Fruit fly (Drosophila melanogaster) whole organism, larva: ENCODE data around the gene CG34012.
"Not testable (repeated sequence)": the region's sequence is repeated elsewhere in the genome, so short reads cannot be mapped to it uniquely, and the experiment has no call there.

ENCODE experiments used
- noc ChIP-seq: fragments of 200-800 bp; sonication (Bioruptor generic); optimal IDR thresholded peaks from 3 replicates; lab custom pipeline; 2019; ENCODE audit warnings: missing biosample characterization, mild to moderate bottlenecking, missing genetic modification characterization, moderate library complexity

Gene CG34012

DNA sequence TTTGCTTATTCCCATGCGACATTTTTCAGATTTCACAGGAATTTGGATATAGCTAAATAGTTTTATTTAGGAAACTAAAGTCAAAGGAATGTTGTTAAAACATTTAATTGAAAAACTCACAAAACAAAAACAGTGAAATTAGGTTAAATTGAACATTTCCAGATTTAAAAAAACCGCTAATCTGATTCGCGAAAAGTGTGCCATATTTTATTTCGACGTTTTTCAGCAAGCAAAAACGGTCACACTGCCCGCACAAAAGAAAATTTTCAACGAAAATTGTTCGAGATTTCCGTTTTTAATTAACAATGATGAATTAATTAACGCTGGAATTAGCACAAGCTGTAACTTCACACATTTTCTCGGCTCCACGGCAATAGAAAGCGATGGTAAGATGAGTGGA lies at the start of gene CG34012, which contains the start of gene emei:
TSS of gene CG34012 (minus strand) at position 52 of the 400 bp plus-strand sequence.
TSS of gene emei (plus strand) at position 237 of the 400 bp plus-strand sequence.
- TF ChIP-seq noc (tag; lab: Kevin White, UChicago): no peak

DNA sequence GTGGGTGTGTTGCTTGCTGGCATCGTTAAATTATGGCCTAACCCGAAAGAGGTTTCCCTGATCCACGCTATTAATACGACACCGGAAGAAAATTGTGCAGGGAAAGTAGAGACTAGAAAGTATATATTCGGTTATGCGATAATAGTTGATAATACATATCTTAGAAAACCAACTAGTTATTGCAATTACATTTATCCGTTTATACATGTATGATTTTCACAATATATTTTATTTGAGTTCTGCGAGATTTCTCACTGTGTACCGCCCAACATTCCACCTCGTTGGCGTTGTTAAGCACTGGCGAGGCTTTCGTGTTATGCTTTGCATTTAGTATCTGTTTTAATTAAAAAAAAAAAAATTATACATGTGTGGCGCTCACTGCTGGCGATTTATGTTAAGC lies 46.1 kb upstream of the CG34012 start:
- TF ChIP-seq noc (tag; lab: Kevin White, UChicago): no peak

DNA sequence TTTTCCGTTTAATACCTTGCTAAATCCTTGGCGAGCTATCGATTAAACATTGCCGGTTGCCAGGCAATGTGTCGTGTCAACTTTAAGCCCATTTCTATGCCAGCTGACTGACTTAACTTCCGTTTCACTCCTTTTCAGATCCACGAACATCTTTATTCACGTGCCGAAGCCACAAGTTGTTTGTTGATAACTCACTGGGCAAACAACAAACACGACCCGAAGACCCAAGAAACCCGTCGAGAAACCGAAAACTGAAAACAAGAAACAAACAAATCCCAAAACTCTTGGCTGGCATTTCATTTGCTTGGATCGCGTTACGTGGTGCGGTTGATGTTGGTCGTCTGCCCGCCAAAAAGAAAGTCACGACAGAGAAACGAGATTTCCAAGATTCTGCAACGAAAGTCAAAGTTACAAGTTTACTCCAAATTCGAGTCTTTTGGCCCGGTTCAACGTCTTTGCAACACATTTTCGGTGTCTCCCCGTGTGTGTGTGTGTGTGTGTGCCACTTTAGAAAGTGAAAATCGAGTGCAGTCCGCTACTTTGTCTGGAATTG lies 41.5 kb upstream of the CG34012 start, which contains the start of gene CG6216:
TSS of gene CG6216 (minus strand) at position 51 of the 553 bp plus-strand sequence.
- TF ChIP-seq noc (tag; lab: Kevin White, UChicago): no peak

DNA sequence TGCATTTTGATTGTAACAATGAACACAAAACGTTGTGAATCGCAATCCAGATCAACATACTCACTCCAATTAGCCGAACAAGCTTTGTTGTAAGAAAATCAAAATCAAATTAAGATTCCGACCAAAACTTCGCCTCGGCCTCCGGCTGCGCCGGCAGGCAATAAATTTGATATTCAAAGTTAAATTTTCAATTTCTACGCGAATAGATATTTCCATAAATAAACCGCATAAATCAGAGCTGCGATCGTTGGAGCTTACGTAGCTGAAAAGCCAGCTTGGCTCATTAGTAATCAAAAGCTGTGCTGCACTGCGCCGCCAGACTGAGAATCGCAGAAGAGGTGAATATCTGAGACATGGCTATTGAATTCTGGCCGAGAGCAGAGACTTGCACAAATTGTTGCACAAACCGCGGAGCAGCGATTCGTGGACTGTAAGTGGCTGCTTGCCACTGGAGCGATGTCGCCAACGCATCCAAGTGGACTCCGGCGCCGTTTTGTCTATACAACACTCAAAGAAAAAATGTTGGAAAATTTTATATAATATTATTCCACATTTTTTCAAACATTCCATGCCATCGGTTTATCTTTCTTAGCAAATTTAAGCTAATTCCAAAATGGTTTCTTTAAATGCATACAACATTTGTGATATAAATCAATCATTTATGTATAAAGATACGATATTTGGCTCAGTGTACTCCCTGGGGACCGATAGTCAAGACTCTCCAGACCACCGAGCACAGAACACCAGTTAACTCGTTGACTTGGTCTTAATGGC lies 39.4 kb upstream of the CG34012 start:
- peak; percentile 38 for TF ChIP-seq noc (tag; lab: Kevin White, UChicago)

DNA sequence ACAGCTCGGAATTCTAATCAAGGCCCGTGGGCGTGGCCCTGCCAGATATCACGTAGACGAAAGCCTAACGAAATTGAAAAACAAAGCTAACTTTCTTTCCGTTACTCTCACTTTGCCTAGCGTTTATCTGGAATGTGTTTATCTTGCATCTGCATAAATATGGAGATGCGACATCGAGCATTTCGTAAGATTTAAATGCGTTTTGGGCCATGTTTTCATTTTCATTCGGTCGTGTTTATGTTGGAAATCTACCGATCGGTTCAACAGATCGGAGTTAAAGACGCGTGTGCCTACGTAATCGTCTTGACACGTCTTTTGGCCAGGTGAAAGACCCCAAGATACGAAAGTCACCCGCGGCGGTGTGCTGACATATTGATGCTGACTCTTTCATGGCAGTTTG lies 38.4 kb upstream of the CG34012 start:
- TF ChIP-seq noc (tag; lab: Kevin White, UChicago): no peak

DNA sequence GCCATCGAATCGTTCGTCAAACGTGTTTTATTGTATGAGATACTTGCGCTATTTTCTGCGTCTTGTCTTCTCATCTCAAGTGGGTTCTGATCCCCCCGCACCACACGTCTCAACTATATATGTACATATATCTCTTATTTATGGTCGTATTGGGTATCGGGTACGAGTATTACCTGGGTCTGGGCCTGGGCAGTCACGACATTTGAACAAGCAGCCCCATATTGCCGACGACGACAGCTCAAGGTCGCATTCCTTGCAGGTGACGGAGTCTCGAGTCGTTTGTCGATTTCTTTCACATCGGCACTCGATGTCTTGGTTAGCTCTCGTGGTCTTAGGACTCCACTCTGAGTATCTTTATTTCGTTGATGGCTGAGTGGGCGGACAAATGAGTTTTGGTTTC lies 35.8 kb upstream of the CG34012 start:
- TF ChIP-seq noc (tag; lab: Kevin White, UChicago): no peak

DNA sequence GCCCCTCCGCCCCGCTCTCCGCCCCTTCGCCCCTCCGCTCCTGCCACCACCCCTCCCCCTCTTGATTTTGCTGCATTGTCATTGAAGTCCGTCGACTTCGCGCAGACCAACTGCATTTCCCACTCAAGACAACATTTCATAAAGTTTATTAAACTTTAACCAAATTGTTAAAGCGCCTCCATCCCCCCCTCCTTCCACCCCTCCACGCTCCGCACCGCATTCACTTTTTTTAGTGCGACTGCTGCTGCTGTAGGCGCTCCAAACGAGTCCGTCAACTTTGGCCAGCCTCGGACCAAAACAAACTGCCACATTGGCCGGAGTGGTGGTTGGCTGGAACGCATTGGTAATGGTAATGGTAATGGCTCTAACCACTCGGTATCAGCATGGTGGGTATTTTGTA lies 29.6 kb upstream of the CG34012 start:
- no peak for TF ChIP-seq noc (tag; lab: Kevin White, UChicago)

DNA sequence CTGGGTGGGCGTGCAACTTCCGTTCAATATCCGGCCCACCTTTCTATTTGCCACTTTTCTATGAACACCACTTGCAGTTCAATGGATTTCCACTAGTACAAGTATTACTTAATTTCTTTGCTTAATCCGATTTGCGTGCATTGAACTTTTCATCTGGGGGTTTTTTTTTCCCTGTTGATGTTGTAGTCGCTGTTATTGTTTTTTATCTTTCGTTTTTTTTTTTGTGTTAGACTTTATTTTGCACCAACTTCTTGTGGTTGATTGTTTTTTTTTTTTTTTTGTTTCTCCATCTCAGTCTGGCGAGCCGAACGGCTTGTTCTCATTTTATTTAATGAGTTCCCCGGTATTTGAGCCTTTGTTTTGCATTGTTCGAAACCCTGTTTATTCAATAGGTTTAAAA lies 27.0 kb upstream of the CG34012 start:
- TF ChIP-seq noc (tag; lab: Kevin White, UChicago): no peak

DNA sequence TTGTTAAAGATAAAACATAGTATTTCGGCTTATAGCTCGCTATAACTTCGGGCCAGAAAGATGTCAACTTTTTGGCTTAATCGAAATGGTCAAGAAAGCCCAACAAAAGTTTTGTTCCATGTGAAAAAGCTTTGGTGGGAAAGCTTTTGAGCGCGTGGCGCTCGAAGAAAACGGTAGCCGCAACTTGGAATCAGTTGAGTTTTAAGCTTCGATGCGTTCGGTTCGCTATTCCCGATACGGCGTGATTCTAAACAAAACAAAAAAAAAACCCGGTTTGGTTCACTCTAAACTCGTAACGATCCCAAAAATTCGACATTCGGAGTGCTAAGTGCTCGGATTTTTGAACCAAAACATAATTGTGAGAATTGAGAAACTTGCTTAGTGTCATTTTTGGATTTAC lies 26.5 kb upstream of the CG34012 start, which contains the start of gene IRSp53:
TSS of gene IRSp53 (plus strand) at position 204 of the 400 bp plus-strand sequence.
- no peak for TF ChIP-seq noc (tag; lab: Kevin White, UChicago)

DNA sequence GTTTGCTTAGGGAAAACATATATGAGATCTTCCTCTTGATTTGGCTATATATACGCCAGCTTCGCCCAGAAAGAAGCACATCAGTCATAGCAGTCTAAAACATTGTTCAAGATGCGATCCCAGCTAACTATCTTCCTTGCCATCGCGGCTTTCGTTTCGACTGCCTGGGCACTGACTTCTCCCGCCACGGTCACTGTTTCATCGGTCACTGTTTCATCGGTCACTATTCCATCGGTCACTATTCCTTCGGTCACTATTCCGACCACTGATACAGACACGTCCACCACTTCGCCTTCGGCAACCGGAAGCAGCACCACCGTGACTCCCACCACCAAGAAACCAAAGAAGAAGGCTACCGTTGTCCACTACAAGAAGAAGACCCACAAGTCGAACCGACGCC lies 25.6 kb upstream of the CG34012 start, which contains the start of gene CG14143:
TSS of gene CG14143 (plus strand) at position 102 of the 400 bp plus-strand sequence.
- not testable (repeated sequence) for TF ChIP-seq noc (tag; lab: Kevin White, UChicago)

DNA sequence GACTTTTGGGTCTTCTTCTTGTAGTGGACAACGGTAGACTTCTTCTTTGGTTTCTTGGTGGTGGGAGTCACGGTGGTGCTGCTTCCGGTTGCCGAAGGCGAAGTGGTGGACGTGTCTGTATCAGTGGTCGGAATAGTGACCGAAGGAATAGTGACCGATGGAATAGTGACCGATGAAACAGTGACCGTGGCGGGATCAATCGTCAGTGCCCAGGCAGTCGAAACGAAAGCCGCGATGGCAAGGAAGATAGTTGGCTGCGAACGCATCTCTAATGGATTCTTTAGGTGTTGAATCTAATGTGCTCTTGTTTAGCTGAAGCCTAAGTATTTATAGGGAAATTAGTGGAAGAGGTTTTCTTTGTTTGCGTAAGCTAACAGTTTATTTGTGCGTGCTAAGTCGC lies 22.8 kb upstream of the CG34012 start, which contains the start of gene CG32074:
TSS of gene CG32074 (minus strand) at position 268 of the 400 bp plus-strand sequence.
- TF ChIP-seq noc (tag; lab: Kevin White, UChicago): not testable (repeated sequence)

DNA sequence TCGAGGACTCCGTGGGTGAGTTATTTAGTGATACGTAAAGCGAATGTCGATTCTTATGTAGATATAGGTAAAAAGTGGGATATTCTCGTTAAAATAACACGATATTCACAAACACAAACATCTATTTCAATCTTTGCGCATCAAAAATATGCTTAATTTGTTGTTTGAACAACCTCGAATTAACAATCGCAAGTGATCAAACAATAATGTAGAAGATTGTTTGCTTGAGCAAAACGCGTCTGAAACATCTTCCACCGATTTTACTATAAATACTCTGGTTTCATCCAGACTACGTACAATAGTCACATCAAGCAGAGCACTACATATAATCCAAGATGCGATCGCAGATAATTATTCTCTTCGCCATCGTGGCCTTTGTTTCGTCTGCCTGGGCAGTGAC lies 21.2 kb upstream of the CG34012 start, which contains the start of gene nol:
TSS of gene nol (plus strand) at position 301 of the 400 bp plus-strand sequence.
- no peak for TF ChIP-seq noc (tag; lab: Kevin White, UChicago)

DNA sequence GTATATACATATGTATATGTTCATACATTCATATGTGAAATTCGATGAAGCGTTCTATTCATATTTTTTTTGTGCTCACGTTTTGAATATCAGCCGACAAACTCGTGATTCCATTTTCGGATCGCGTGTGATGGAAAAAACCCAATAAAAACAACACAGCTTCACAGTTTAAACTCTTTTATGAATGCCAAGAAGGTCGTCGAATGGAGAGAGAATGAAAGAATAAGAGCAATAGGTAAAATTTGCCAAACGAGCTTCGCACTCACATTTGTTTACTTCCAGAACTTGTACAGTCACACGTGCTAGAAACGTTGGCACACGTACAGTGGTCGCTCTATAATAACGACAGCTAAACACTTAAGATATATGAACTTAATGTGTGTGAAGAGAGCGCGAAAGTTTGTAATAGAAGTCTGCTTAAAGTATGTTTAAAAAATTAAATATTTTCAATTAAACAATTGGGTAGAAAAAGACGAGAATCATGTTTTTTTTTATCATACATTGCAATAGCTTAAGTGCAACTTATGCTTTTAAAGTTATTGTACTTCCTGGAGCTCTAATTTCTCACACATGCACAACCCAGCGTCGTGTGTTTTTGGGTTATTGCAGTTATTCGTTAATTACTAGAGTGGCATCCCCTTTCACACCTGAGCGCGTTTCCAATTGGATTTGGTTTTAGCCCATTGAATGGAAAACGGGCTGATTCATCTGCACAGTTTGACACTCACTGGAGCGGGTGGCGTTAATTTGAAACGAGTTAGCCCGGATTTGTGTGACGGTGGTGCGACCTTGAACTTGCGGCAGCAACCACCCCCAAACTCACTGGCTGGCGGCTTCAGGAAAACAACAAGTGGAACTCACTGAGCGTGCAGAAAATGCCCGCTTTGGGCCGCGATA lies 16.6 kb upstream of the CG34012 start:
- peak; percentile 49 for TF ChIP-seq noc (tag; lab: Kevin White, UChicago)

DNA sequence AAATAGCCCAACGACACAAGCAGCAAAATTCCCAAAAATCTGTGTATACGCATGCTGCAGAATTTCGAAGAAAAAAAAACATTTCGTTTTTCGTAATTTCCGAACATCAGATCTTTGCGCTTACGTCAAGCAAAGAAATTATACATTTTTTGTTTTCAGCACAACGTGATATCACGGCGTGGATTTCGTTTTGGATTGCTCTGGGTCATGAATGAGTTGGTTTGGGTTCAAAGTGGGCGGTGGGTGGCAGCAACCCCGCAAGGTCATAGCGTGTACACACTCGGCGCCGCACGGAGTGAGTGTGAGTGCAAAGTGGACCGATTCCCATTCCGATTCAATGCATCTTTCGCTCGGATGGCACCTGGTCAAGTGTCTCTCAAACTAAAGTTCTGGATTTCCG lies 15.5 kb upstream of the CG34012 start:
- TF ChIP-seq noc (tag; lab: Kevin White, UChicago): no peak

DNA sequence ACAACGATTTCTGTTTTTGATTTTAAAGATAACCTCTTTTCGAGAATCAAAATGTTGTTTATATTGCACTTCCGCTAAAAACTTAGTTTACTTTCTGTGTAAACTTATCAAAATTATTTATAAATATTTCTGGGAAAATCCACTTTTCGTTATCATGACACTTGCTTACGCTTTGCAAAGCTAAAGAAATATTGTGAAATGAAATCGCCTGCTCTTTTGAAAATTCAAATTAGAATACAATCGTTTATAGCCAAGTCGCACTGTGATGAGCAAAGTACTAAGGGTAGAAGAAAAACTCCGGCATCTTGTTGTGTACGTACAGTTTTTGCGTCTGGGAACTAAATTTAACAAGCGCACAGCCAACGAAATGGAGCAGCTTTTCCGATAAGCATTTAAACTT lies 15.1 kb upstream of the CG34012 start:
- no peak for TF ChIP-seq noc (tag; lab: Kevin White, UChicago)
